Fruit fly (Drosophila melanogaster) whole organism, embryonic: ENCODE data around the gene CG4101.

Experiments used
- CG10209 ChIP-seq: fragments of 200-800 bp; sonication (Bioruptor generic); optimal IDR thresholded peaks from 3 replicates; lab custom pipeline; 2017; ENCODE audit warnings: missing biosample characterization, mild to moderate bottlenecking, missing genetic modification characterization, missing genetic modification reagents
- CG10321 ChIP-seq: fragments of 200-800 bp; sonication (Bioruptor generic); IDR thresholded peaks from 2 replicates; pipeline ENCODE4 v1.3.6; 2022; ENCODE audit warnings: missing biosample characterization, missing genetic modification characterization
- CG10979 ChIP-seq: fragments of 200-800 bp; sonication (Bioruptor generic); optimal IDR thresholded peaks from 2 replicates; lab custom pipeline; 2018; ENCODE audit warnings: missing biosample characterization, mild to moderate bottlenecking, missing genetic modification characterization, moderate library complexity
- CG12155 ChIP-seq: fragments of 200-800 bp; sonication (Bioruptor generic); optimal IDR thresholded peaks from 3 replicates; lab custom pipeline; 2016; ENCODE audit warnings: missing biosample characterization, missing genetic modification characterization
- CG12769 ChIP-seq: fragments of 200-800 bp; sonication (Bioruptor generic); optimal IDR thresholded peaks from 2 replicates; lab custom pipeline; 2019; ENCODE audit warnings: missing biosample characterization, mild to moderate bottlenecking, missing genetic modification characterization, moderate library complexity
- CG13287 ChIP-seq: fragments of 200-800 bp; sonication (Bioruptor generic); IDR thresholded peaks from 2 replicates; pipeline ENCODE4 v1.3.6; 2022; ENCODE audit warnings: missing biosample characterization, missing genetic modification characterization; ENCODE audit not compliant: partially characterized antibody
- CG15514 ChIP-seq: fragments of 200-800 bp; sonication (Bioruptor generic); optimal IDR thresholded peaks from 3 replicates; lab custom pipeline; 2017; ENCODE audit warnings: missing biosample characterization, missing genetic modification characterization, mild to moderate bottlenecking, moderate library complexity, missing genetic modification reagents
- CG1602 ChIP-seq: fragments of 200-800 bp; sonication (Bioruptor generic); optimal IDR thresholded peaks from 3 replicates; lab custom pipeline; 2016; ENCODE audit warnings: missing biosample characterization, missing genetic modification characterization
- CG1603 ChIP-seq: fragments of 200-800 bp; sonication (Bioruptor generic); optimal IDR thresholded peaks from 2 replicates; lab custom pipeline; 2019; ENCODE audit warnings: missing biosample characterization, mild to moderate bottlenecking, missing genetic modification characterization, moderate library complexity
- CG16863 ChIP-seq: fragments of 200-800 bp; sonication (Bioruptor generic); optimal IDR thresholded peaks from 3 replicates; lab custom pipeline; 2016; ENCODE audit warnings: missing biosample characterization, missing genetic modification characterization
- CG17385 ChIP-seq: fragments of 200-800 bp; sonication (Bioruptor generic); optimal IDR thresholded peaks from 3 replicates; lab custom pipeline; 2018; ENCODE audit warnings: missing biosample characterization, mild to moderate bottlenecking, missing genetic modification characterization
- CG17612 ChIP-seq: fragments of 200-800 bp; sonication (Bioruptor generic); IDR thresholded peaks from 2 replicates; pipeline ENCODE4 v1.3.6; 2022; ENCODE audit warnings: missing biosample characterization, missing genetic modification characterization
- CG17802 ChIP-seq: fragments of 200-800 bp; sonication (Bioruptor generic); optimal IDR thresholded peaks from 2 replicates; lab custom pipeline; 2018; ENCODE audit warnings: missing biosample characterization, mild to moderate bottlenecking, missing genetic modification characterization, moderate library complexity
- CG18262 ChIP-seq: fragments of 200-800 bp; optimal IDR thresholded peaks from 3 replicates; lab custom pipeline; 2019; ENCODE audit warnings: missing biosample characterization, mild to moderate bottlenecking, missing genetic modification characterization, moderate library complexity
- CG30431 ChIP-seq: fragments of 200-800 bp; sonication (Bioruptor generic); optimal IDR thresholded peaks from 2 replicates; lab custom pipeline; 2017; ENCODE audit warnings: missing biosample characterization, missing genetic modification characterization
- CG31224 ChIP-seq: fragments of 200-800 bp; sonication (Bioruptor generic); IDR thresholded peaks from 2 replicates; pipeline ENCODE4 v1.3.6; 2022; ENCODE audit warnings: missing biosample characterization, missing genetic modification characterization
- CG31388 ChIP-seq: fragments of 200-800 bp; sonication (Bioruptor generic); optimal IDR thresholded peaks from 2 replicates; lab custom pipeline; 2016; ENCODE audit warnings: missing biosample characterization, missing genetic modification characterization
- CG6175 ChIP-seq: fragments of 200-800 bp; sonication (Bioruptor generic); IDR thresholded peaks from 3 replicates; pipeline ENCODE4 v1.3.6; 2022; ENCODE audit warnings: missing biosample characterization, missing genetic modification characterization
- CG7963 ChIP-seq: fragments of 200-800 bp; sonication (Bioruptor generic); IDR thresholded peaks from 3 replicates; pipeline ENCODE4 v1.3.6; 2022; ENCODE audit warnings: missing biosample characterization, missing genetic modification characterization; ENCODE audit not compliant: partially characterized antibody
- CrebB ChIP-seq: fragments of 200-800 bp; sonication (Bioruptor generic); optimal IDR thresholded peaks from 3 replicates; lab custom pipeline; 2018; ENCODE audit warnings: missing biosample characterization, mild to moderate bottlenecking, missing genetic modification characterization
- Drgx ChIP-seq: fragments of 200-800 bp; sonication (Bioruptor generic); IDR thresholded peaks from 2 replicates; pipeline ENCODE4 v1.3.6; 2022; ENCODE audit warnings: missing biosample characterization, missing genetic modification characterization
- Elba2 ChIP-seq: fragments of 200-800 bp; sonication (Bioruptor generic); optimal IDR thresholded peaks from 3 replicates; lab custom pipeline; 2016; ENCODE audit warnings: missing biosample characterization, missing genetic modification characterization
- HLH3B ChIP-seq: fragments of 200-800 bp; sonication (Bioruptor generic); IDR thresholded peaks from 2 replicates; pipeline ENCODE4 v1.3.6; 2022; ENCODE audit warnings: missing biosample characterization, missing genetic modification characterization
- Hey ChIP-seq: fragments of 200-800 bp; sonication (Bioruptor generic); optimal IDR thresholded peaks from 3 replicates; lab custom pipeline; 2018; ENCODE audit warnings: missing biosample characterization, mild to moderate bottlenecking, missing genetic modification characterization
- Hr39 ChIP-seq: fragments of >200 bp; optimal IDR thresholded peaks from 2 replicates; lab custom pipeline; 2017
- bsh ChIP-seq, 2 experiments: fragments of 200-800 bp; sonication (Bioruptor generic); optimal IDR thresholded peaks; 2 replicates each; lab custom pipeline; 2017 to 2018; ENCODE audit warnings: mild to moderate bottlenecking in 2 of 2, missing biosample characterization in 2 of 2, missing genetic modification characterization in 2 of 2, moderate library complexity in 1 of 2
- cato ChIP-seq: fragments of 200-800 bp; sonication (Bioruptor generic); optimal IDR thresholded peaks from 2 replicates; lab custom pipeline; 2016; ENCODE audit warnings: missing biosample characterization, missing genetic modification characterization, borderline replicate concordance
- chn ChIP-seq: fragments of 200-800 bp; sonication (Bioruptor generic); optimal IDR thresholded peaks from 2 replicates; lab custom pipeline; 2016; ENCODE audit warnings: missing biosample characterization, missing genetic modification characterization
- corto ChIP-seq: fragments of 200-800 bp; sonication (Bioruptor generic); optimal IDR thresholded peaks from 2 replicates; lab custom pipeline; 2016; ENCODE audit warnings: missing biosample characterization, mild to moderate bottlenecking, missing genetic modification characterization, moderate library complexity
- crol ChIP-seq: fragments of 200-800 bp; sonication (Bioruptor generic); IDR thresholded peaks from 2 replicates; pipeline ENCODE4 v1.3.6; 2022; ENCODE audit warnings: missing biosample characterization, missing genetic modification characterization
- da ChIP-seq: fragments of 200-800 bp; sonication (Bioruptor generic); optimal IDR thresholded peaks from 2 replicates; lab custom pipeline; 2016; ENCODE audit warnings: missing biosample characterization, missing genetic modification characterization
- dm ChIP-seq: fragments of 200-800 bp; sonication (Bioruptor generic); optimal IDR thresholded peaks from 3 replicates; lab custom pipeline; 2016; ENCODE audit warnings: missing biosample characterization, missing genetic modification characterization
- dmrt11E ChIP-seq: fragments of 200-800 bp; sonication (Bioruptor generic); optimal IDR thresholded peaks from 3 replicates; lab custom pipeline; 2018; ENCODE audit warnings: missing biosample characterization, mild to moderate bottlenecking, missing genetic modification characterization, moderate library complexity
- gcm ChIP-seq: fragments of 200-800 bp; sonication (Bioruptor generic); optimal IDR thresholded peaks from 2 replicates; lab custom pipeline; 2019; ENCODE audit warnings: missing biosample characterization, mild to moderate bottlenecking, missing genetic modification characterization, moderate library complexity
- gro ChIP-seq: fragments of 200-800 bp; sonication (Bioruptor generic); optimal IDR thresholded peaks from 2 replicates; lab custom pipeline; 2016; ENCODE audit warnings: missing biosample characterization, missing genetic modification characterization
- gt ChIP-seq: fragments of 200-800 bp; sonication (Bioruptor generic); IDR thresholded peaks from 2 replicates; pipeline ENCODE4 v1.3.6; 2022; ENCODE audit warnings: missing biosample characterization, missing genetic modification characterization
- kni ChIP-seq: fragments of 200-800 bp; sonication (Bioruptor generic); optimal IDR thresholded peaks from 3 replicates; lab custom pipeline; 2017; ENCODE audit warnings: mild to moderate bottlenecking, missing biosample characterization, missing genetic modification reagents, missing genetic modification characterization
- lov ChIP-seq, 2 experiments: fragments of 200-800 bp in 1 of 2; fragments of >200 bp in 1 of 2; sonication (Bioruptor generic) in 1 of 2; IDR thresholded peaks in 1 of 2; optimal IDR thresholded peaks in 1 of 2; 2 replicates in 1 of 2; 3 replicates in 1 of 2; pipeline versions ENCODE4 v1.3.6 to Lab custom; 2017 to 2022; ENCODE audit warnings: missing biosample characterization in 1 of 2, missing genetic modification characterization in 1 of 2
- nau ChIP-seq: fragments of 200-800 bp; sonication (Bioruptor generic); optimal IDR thresholded peaks from 3 replicates; lab custom pipeline; 2017; ENCODE audit warnings: missing biosample characterization, mild to moderate bottlenecking, missing genetic modification characterization, missing genetic modification reagents
- nmo ChIP-seq: fragments of 200-800 bp; sonication (Bioruptor generic); optimal IDR thresholded peaks from 2 replicates; lab custom pipeline; 2018; ENCODE audit warnings: missing biosample characterization, mild to moderate bottlenecking, missing genetic modification characterization, moderate library complexity
- onecut ChIP-seq: fragments of 200-800 bp; sonication (Bioruptor generic); IDR thresholded peaks from 2 replicates; pipeline ENCODE4 v1.3.6; 2022; ENCODE audit warnings: missing biosample characterization, missing genetic modification characterization
- psq ChIP-seq: fragments of 200-800 bp; sonication (Bioruptor generic); optimal IDR thresholded peaks from 2 replicates; lab custom pipeline; 2017; ENCODE audit warnings: missing biosample characterization, missing genetic modification characterization
- ro ChIP-seq: fragments of 200-800 bp; sonication (Bioruptor generic); IDR thresholded peaks from 2 replicates; pipeline ENCODE4 v1.3.6; 2022; ENCODE audit warnings: missing biosample characterization, missing genetic modification characterization
- salm ChIP-seq: fragments of 200-800 bp; sonication (Bioruptor generic); optimal IDR thresholded peaks from 2 replicates; lab custom pipeline; 2018; ENCODE audit warnings: missing biosample characterization, mild to moderate bottlenecking, missing genetic modification characterization
- sens ChIP-seq: fragments of 200-800 bp; sonication (Bioruptor generic); peaks from one replicate; lab custom pipeline; 2016; ENCODE audit warnings: missing biosample characterization, missing genetic modification characterization
- so ChIP-seq: fragments of 200-800 bp; sonication (Bioruptor generic); IDR thresholded peaks from 3 replicates; pipeline ENCODE4 v1.3.6; 2022; ENCODE audit warnings: missing biosample characterization, missing genetic modification characterization
- trh ChIP-seq: fragments of 200-800 bp; sonication (Bioruptor generic); optimal IDR thresholded peaks from 2 replicates; lab custom pipeline; 2016; ENCODE audit warnings: missing biosample characterization, missing genetic modification characterization
- tx ChIP-seq: fragments of 200-800 bp; sonication (Bioruptor generic); optimal IDR thresholded peaks from 2 replicates; lab custom pipeline; 2016; ENCODE audit warnings: missing biosample characterization, missing genetic modification characterization
- unpg ChIP-seq: fragments of 200-800 bp; sonication (Bioruptor generic); optimal IDR thresholded peaks from 3 replicates; lab custom pipeline; 2018; ENCODE audit warnings: missing biosample characterization, mild to moderate bottlenecking, missing genetic modification characterization, moderate library complexity
- vnd ChIP-seq: fragments of 200-800 bp; sonication (Bioruptor generic); IDR thresholded peaks from 3 replicates; pipeline ENCODE4 v1.3.6; 2022; ENCODE audit warnings: missing biosample characterization, missing genetic modification characterization; ENCODE audit not compliant: partially characterized antibody

The CG4101 gene

DNA sequence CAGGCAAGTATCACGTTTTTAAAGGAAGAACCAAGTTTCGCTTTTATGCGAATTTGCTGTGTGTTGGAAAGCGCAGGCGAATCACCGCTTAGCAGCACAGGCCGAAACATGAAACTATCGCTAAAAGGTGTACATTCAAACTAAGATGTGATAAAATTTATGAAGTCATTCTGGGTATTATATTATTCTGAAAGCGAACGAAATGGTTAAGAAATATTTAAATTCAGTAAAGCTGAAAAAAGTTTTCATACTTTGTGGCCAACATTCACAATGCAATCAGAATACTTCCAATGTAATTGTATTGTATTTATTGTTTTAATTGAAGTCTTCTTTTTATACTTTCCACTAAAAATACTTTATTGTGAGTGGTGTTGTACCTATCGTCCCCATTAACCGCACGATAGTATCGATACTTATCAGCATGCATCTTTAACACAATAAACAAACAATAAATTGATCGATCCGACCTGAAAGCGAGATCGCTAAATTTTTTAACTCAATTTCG lies 31.0 kb upstream of the CG4101 start, which contains the start of gene Smn (continued):
- TF ChIP-seq CG1603 (peak; percentile 18), CG12155 (GFP tag; lab: Kevin White, UChicago) (peak; percentile 60), vnd (GFP tag; lab: Robert Waterston, UW) (peak; percentile 80), CG6175 (GFP tag; lab: Robert Waterston, UW) (no peak), trh (GFP tag; lab: Kevin White, UChicago) (no peak), CG7963 (GFP tag; lab: Robert Waterston, UW) (peak; percentile 64; the same call in 2 of the 3 replicates), CG30431 (no peak), CG13287 (peak; percentile 84), gcm (no peak), gro (GFP tag; lab: Kevin White, UChicago) (no peak), unpg (GFP tag; lab: Kevin White, UChicago) (peak; percentile 31), gt (GFP tag; lab: Robert Waterston, UW) (no peak), salm (tag; lab: Kevin White, UChicago) (no peak), Elba2 (GFP tag; lab: Kevin White, UChicago) (no peak), so (no peak; the same call in 2 of the 3 replicates), lov (optimal IDR thresholded peaks at IDR 0.05; lab: Kevin White, UChicago) (no peak), lov (GFP tag; IDR thresholded peaks at IDR 0.05; lab: Robert Waterston, UW) (no peak), CG31224 (GFP tag; lab: Robert Waterston, UW) (no peak), da (GFP tag; lab: Kevin White, UChicago) (no peak), crol (GFP tag; lab: Robert Waterston, UW) (no peak), CG10979 (tag; lab: Kevin White, UChicago) (peak; percentile 18), corto (GFP tag; lab: Kevin White, UChicago) (no peak), onecut (GFP tag; lab: Robert Waterston, UW) (no peak), nau (GFP tag; lab: Kevin White, UChicago) (peak; percentile 16), Hey (tag; lab: Kevin White, UChicago) (no peak), CG12769 (peak; percentile 29), ro (GFP tag; lab: Robert Waterston, UW) (no peak), dmrt11E (tag; lab: Kevin White, UChicago) (no peak), psq (GFP tag; lab: Kevin White, UChicago) (no peak), nmo (GFP tag; lab: Kevin White, UChicago) (peak; percentile 48), CrebB (tag; lab: Kevin White, UChicago) (no peak), CG10321 (GFP tag; lab: Robert Waterston, UW) (no peak), CG17612 (GFP tag; lab: Robert Waterston, UW) (no peak), CG1602 (GFP tag; lab: Kevin White, UChicago) (peak; percentile 33), CG17802 (tag; lab: Kevin White, UChicago) (no peak), CG31388 (GFP tag; lab: Kevin White, UChicago) (no peak), sens (GFP tag; lab: Kevin White, UChicago) (peak; percentile 90), chn (GFP tag; lab: Kevin White, UChicago) (peak; percentile 29), bsh (GFP tag; optimal IDR thresholded peaks at IDR 0.05; lab: Kevin White, UChicago) (peak in 1 of 2 experiments; percentile 30), CG16863 (GFP tag; lab: Kevin White, UChicago) (peak; percentile 52), CG18262 (tag; lab: Kevin White, UChicago) (peak; percentile 36), CG10209 (GFP tag; lab: Kevin White, UChicago) (peak; percentile 24), tx (GFP tag; lab: Kevin White, UChicago) (no peak), Hr39 (lab: Kevin White, UChicago) (no peak), kni (GFP tag; lab: Kevin White, UChicago) (peak; percentile 35), cato (GFP tag; lab: Kevin White, UChicago) (no peak), HLH3B (GFP tag; lab: Robert Waterston, UW) (no peak), CG17385 (GFP tag; lab: Kevin White, UChicago) (peak; percentile 58), Drgx (GFP tag; lab: Robert Waterston, UW) (peak; percentile 13; the same call in 1 of the 2 replicates), dm (GFP tag; lab: Kevin White, UChicago) (peak; percentile 2), CG15514 (GFP tag; lab: Kevin White, UChicago) (peak; percentile 57)
